Fruit fly (Drosophila melanogaster): ENCODE data around the gene Oatp74D.
A peak's percentile ranks its signal among the peaks of the same experiment; 100 is the strongest.

Oatp74D gene

dm6 chr3L:17500315-17500985 is 13.5 kb downstream of the Oatp74D start (continued):
- TF ChIP-seq Blimp-1 (GFP tag; optimal IDR thresholded peaks at IDR 0.05), result peak; percentile 84
- no peak for TF ChIP-seq esn (GFP tag; optimal IDR thresholded peaks at IDR 0.05)
- no peak for TF ChIP-seq CG8632 (GFP tag; optimal IDR thresholded peaks at IDR 0.05)
- no peak for TF ChIP-seq spab (GFP tag; optimal IDR thresholded peaks at IDR 0.05)
- TF ChIP-seq CG8119 (GFP tag; IDR thresholded peaks at IDR 0.05), result peak; percentile 36; the same call in 1 of the 3 replicates
- TF ChIP-seq Lpt (GFP tag; optimal IDR thresholded peaks at IDR 0.05), result peak; percentile 73
- TF ChIP-seq Hr39 (GFP tag; optimal IDR thresholded peaks at IDR 0.05), result no peak
- TF ChIP-seq Eip75B (GFP tag; optimal IDR thresholded peaks at IDR 0.05), result peak; percentile 18
- TF ChIP-seq CG4318 (GFP tag; optimal IDR thresholded peaks at IDR 0.05), result no peak
- no peak for TF ChIP-seq fd85E (GFP tag; optimal IDR thresholded peaks at IDR 0.05)
- TF ChIP-seq OdsH (GFP tag; optimal IDR thresholded peaks at IDR 0.05), result no peak
- peak; percentile 77 for TF ChIP-seq Eip78C (GFP tag)
- TF ChIP-seq CG6854 (GFP tag; optimal IDR thresholded peaks at IDR 0.05), result no peak
- TF ChIP-seq CG3032 (tag; optimal IDR thresholded peaks at IDR 0.05), result peak; percentile 16
- TF ChIP-seq Hr38 (GFP tag; optimal IDR thresholded peaks at IDR 0.05), result no peak
- TF ChIP-seq Sox14 (GFP tag; optimal IDR thresholded peaks at IDR 0.05), result peak; percentile 60
- peak; percentile 47 for TF ChIP-seq CG1621 (tag; optimal IDR thresholded peaks at IDR 0.05)
- no peak for TF ChIP-seq CG31627 (GFP tag; optimal IDR thresholded peaks at IDR 0.05)
- TF ChIP-seq CG3919 (GFP tag; optimal IDR thresholded peaks at IDR 0.05), result no peak
- no peak for TF ChIP-seq Gug (GFP tag; IDR thresholded peaks at IDR 0.05)
- TF ChIP-seq Smox (GFP tag; optimal IDR thresholded peaks at IDR 0.05), result no peak
- no peak for TF ChIP-seq CG6792 (GFP tag; optimal IDR thresholded peaks at IDR 0.05)
- TF ChIP-seq CG11902 (GFP tag; optimal IDR thresholded peaks at IDR 0.05), result no peak
- peak; percentile 61; the same call in 2 of the 3 replicates for TF ChIP-seq CG6163 (GFP tag; IDR thresholded peaks at IDR 0.05)
- peak; percentile 67 to 84 for TF ChIP-seq ss (GFP tag; optimal IDR thresholded peaks at IDR 0.05)
- TF ChIP-seq CG16779 (tag; optimal IDR thresholded peaks at IDR 0.05), result peak; percentile 7
- TF ChIP-seq topi (GFP tag; optimal IDR thresholded peaks at IDR 0.05), result no peak
- TF ChIP-seq Ets21C (GFP tag; optimal IDR thresholded peaks at IDR 0.05), result no peak

- TF ChIP-seq Hr4 (GFP tag; optimal IDR thresholded peaks at IDR 0.05), result peak; percentile 28
- peak; percentile 88 for TF ChIP-seq lz (GFP tag; optimal IDR thresholded peaks at IDR 0.05)
- TF ChIP-seq Hr38 (GFP tag; optimal IDR thresholded peaks at IDR 0.05), result no peak
- TF ChIP-seq acj6 (GFP tag; optimal IDR thresholded peaks at IDR 0.05), result peak; percentile 75
- TF ChIP-seq Met (GFP tag; optimal IDR thresholded peaks at IDR 0.05), result peak; percentile 90
- peak; percentile 65 for TF ChIP-seq CG6792 (GFP tag; optimal IDR thresholded peaks at IDR 0.05)
- TF ChIP-seq net (GFP tag; optimal IDR thresholded peaks at IDR 0.05), result peak; percentile 56
- peak; percentile 68 for TF ChIP-seq pdm3 (GFP tag; optimal IDR thresholded peaks at IDR 0.05)
- peak; percentile 80 for TF ChIP-seq Sox14 (GFP tag; optimal IDR thresholded peaks at IDR 0.05)
- TF ChIP-seq ss (GFP tag; optimal IDR thresholded peaks at IDR 0.05), result no peak
- TF ChIP-seq CG11902 (GFP tag; optimal IDR thresholded peaks at IDR 0.05), result peak; percentile 51
- no peak for TF ChIP-seq CG16779 (tag; optimal IDR thresholded peaks at IDR 0.05)
- TF ChIP-seq Ets96B (tag; optimal IDR thresholded peaks at IDR 0.05), result no peak
- TF ChIP-seq CG1621 (tag; optimal IDR thresholded peaks at IDR 0.05), result no peak
- peak; percentile 89 for TF ChIP-seq CG31627 (GFP tag; optimal IDR thresholded peaks at IDR 0.05)
- peak; percentile 58 for TF ChIP-seq CG10631 (GFP tag; optimal IDR thresholded peaks at IDR 0.05)
- TF ChIP-seq topi (GFP tag; optimal IDR thresholded peaks at IDR 0.05), result peak; percentile 85
- TF ChIP-seq esn (GFP tag; optimal IDR thresholded peaks at IDR 0.05), result peak; percentile 90
- TF ChIP-seq CG32006 (GFP tag; optimal IDR thresholded peaks at IDR 0.05), result peak; percentile 38
- no peak for TF ChIP-seq fkh (GFP tag; optimal IDR thresholded peaks at IDR 0.05)
- TF ChIP-seq CG6163 (GFP tag; IDR thresholded peaks at IDR 0.05), result peak; percentile 76
- TF ChIP-seq Eip78C (GFP tag), result peak; percentile 90
- TF ChIP-seq Eip93F (GFP tag; optimal IDR thresholded peaks at IDR 0.05), result peak; percentile 55
- TF ChIP-seq Blimp-1 (GFP tag; optimal IDR thresholded peaks at IDR 0.05), result peak; percentile 55
- peak; percentile 46 for TF ChIP-seq OdsH (GFP tag; optimal IDR thresholded peaks at IDR 0.05)
- TF ChIP-seq Lpt (GFP tag; optimal IDR thresholded peaks at IDR 0.05), result peak; percentile 23
- TF ChIP-seq CG10669 (GFP tag; optimal IDR thresholded peaks at IDR 0.05), result peak; percentile 37
- no peak for TF ChIP-seq fd59A (GFP tag; optimal IDR thresholded peaks at IDR 0.05)
- TF ChIP-seq Hr39 (GFP tag; optimal IDR thresholded peaks at IDR 0.05), result peak; percentile 89
- peak; percentile 91 for TF ChIP-seq Sox102F (GFP tag; optimal IDR thresholded peaks at IDR 0.05)
- peak; percentile 69 for TF ChIP-seq CG34406 (GFP tag; optimal IDR thresholded peaks at IDR 0.05)
- TF ChIP-seq salr (GFP tag; optimal IDR thresholded peaks at IDR 0.05), result peak in 1 of 2 experiments; percentile 13
- no peak for TF ChIP-seq dsx (GFP tag; optimal IDR thresholded peaks at IDR 0.05; ENCODE audit: poor library complexity, severe bottlenecking)
- TF ChIP-seq CG8632 (GFP tag; optimal IDR thresholded peaks at IDR 0.05), result peak; percentile 65
- peak; percentile 66 for TF ChIP-seq CG3919 (GFP tag; optimal IDR thresholded peaks at IDR 0.05)
- TF ChIP-seq CG6276 (GFP tag; optimal IDR thresholded peaks at IDR 0.05), result no peak
Measured at dm6 chr3L:17502235-17502634, 15.3 kb downstream of the Oatp74D start.

All from whole organism, prepupa.